Worm (Caenorhabditis elegans) whole organism, L4 larva: ENCODE data around the gene fbxl-3.

Experiments used
- D1046.2 ChIP-seq: fragments of 200-800 bp; sonication (Bioruptor generic); IDR thresholded peaks from 2 replicates; pipeline ENCODE4 v1.3.6; 2022; ENCODE audit warnings: missing genetic modification characterization, missing compliant biosample characterization
- ZK546.5 ChIP-seq, 2 experiments: sonication (generic microtip); optimal IDR thresholded peaks; 2 replicates each; lab custom pipeline; 2017; ENCODE audit warnings: missing biosample characterization in 2 of 2, missing genetic modification characterization in 2 of 2
- aha-1 ChIP-seq: fragments of 150-350 bp; peaks from one replicate; lab custom pipeline; 2014; ENCODE audit warnings: missing biosample characterization, missing genetic modification characterization
- ama-1 ChIP-seq: fragments of 150-350 bp; optimal IDR thresholded peaks from 2 replicates; lab custom pipeline; 2014; ENCODE audit warnings: inconsistent platforms, mixed read lengths
- attf-4 ChIP-seq: sonication (generic microtip); optimal IDR thresholded peaks from 3 replicates; lab custom pipeline; 2017; ENCODE audit warnings: missing biosample characterization, missing genetic modification characterization
- ceh-44 ChIP-seq: fragments of 200-800 bp; sonication (Bioruptor generic); IDR thresholded peaks from 2 replicates; pipeline ENCODE4 v1.3.6; 2022; ENCODE audit warnings: missing genetic modification reagents, missing genetic modification characterization, missing compliant biosample characterization
- ceh-62 ChIP-seq: sonication (generic microtip); optimal IDR thresholded peaks from 2 replicates; lab custom pipeline; 2017; ENCODE audit warnings: missing biosample characterization, missing genetic modification characterization
- ces-1 ChIP-seq: fragments of 150-350 bp; sonication (generic microtip); optimal IDR thresholded peaks from 4 replicates; lab custom pipeline; 2014; ENCODE audit warnings: missing biosample characterization, missing genetic modification reagents, missing genetic modification characterization
- daf-19 ChIP-seq: fragments of 200-800 bp; sonication (Bioruptor generic); conservative IDR thresholded peaks from 2 replicates; pipeline ENCODE4 v1.3.6; 2022; ENCODE audit warnings: missing genetic modification characterization, missing compliant biosample characterization
- daf-8 ChIP-seq: fragments of 200-800 bp; sonication (Bioruptor generic); IDR thresholded peaks from 2 replicates; pipeline ENCODE4 v1.3.6; 2022; ENCODE audit warnings: missing genetic modification characterization, missing compliant biosample characterization
- duxl-1 ChIP-seq: sonication (generic microtip); optimal IDR thresholded peaks from 2 replicates; lab custom pipeline; 2016; ENCODE audit warnings: mild to moderate bottlenecking, missing genetic modification characterization, moderate library complexity, missing compliant biosample characterization; ENCODE audit not compliant: poor library complexity
- egl-43 ChIP-seq: fragments of 200-800 bp; sonication (Bioruptor generic); IDR thresholded peaks from 2 replicates; pipeline ENCODE4 v1.3.6; 2022; ENCODE audit warnings: missing genetic modification reagents, missing genetic modification characterization, missing compliant biosample characterization
- fos-1 ChIP-seq: fragments of 150-350 bp; optimal IDR thresholded peaks from 2 replicates; lab custom pipeline; 2014; ENCODE audit warnings: missing biosample characterization, missing genetic modification characterization
- hif-1 ChIP-seq, 2 experiments: sonication (generic microtip); optimal IDR thresholded peaks; 2 replicates each; lab custom pipeline; 2016 to 2017; ENCODE audit warnings: missing compliant biosample characterization in 2 of 2, missing genetic modification characterization in 2 of 2, missing genetic modification reagents in 2 of 2, missing genotype in 2 of 2, mild to moderate bottlenecking in 1 of 2
- lin-15B ChIP-seq: fragments of 150-350 bp; sonication (generic microtip); optimal IDR thresholded peaks from 3 replicates; lab custom pipeline; 2014; ENCODE audit warnings: missing biosample characterization, missing genetic modification characterization
- mdl-1 ChIP-seq, 2 experiments: fragments of 150-350 bp in 1 of 2; sonication (generic microtip) in 1 of 2; optimal IDR thresholded peaks; 2 replicates each; lab custom pipeline; 2014 to 2017; ENCODE audit warnings: missing biosample characterization in 2 of 2, missing genetic modification characterization in 2 of 2
- mdt-29 ChIP-seq: fragments of 200-800 bp; sonication (Bioruptor generic); IDR thresholded peaks from 2 replicates; pipeline ENCODE4 v1.3.6; 2022; ENCODE audit warnings: missing genetic modification reagents, missing genetic modification characterization, missing compliant biosample characterization
- mxl-3 ChIP-seq: fragments of 200-800 bp; sonication (Bioruptor generic); optimal IDR thresholded peaks from 2 replicates; lab custom pipeline; 2018; ENCODE audit warnings: mild to moderate bottlenecking, missing genetic modification characterization, missing compliant biosample characterization
- nhr-102 ChIP-seq: sonication (generic microtip); optimal IDR thresholded peaks from 2 replicates; lab custom pipeline; 2016; ENCODE audit warnings: mild to moderate bottlenecking, missing genetic modification characterization, moderate library complexity, missing compliant biosample characterization
- nhr-28 ChIP-seq: fragments of 150-350 bp; optimal IDR thresholded peaks from 2 replicates; lab custom pipeline; 2014; ENCODE audit warnings: missing biosample characterization, missing genetic modification characterization
- nhr-6 ChIP-seq: fragments of 150-350 bp; optimal IDR thresholded peaks from 2 replicates; lab custom pipeline; 2014; ENCODE audit warnings: missing biosample characterization, missing genetic modification characterization
- nhr-76 ChIP-seq: fragments of 150-350 bp; optimal IDR thresholded peaks from 2 replicates; lab custom pipeline; 2014; ENCODE audit warnings: missing biosample characterization, missing genetic modification characterization
- rbr-2 ChIP-seq: sonication (generic microtip); optimal IDR thresholded peaks from 2 replicates; lab custom pipeline; 2016; ENCODE audit warnings: missing genotype, missing genetic modification characterization, missing compliant biosample characterization
- sdz-12 ChIP-seq: fragments of 200-800 bp; sonication (Bioruptor generic); optimal IDR thresholded peaks from 2 replicates; lab custom pipeline; 2018; ENCODE audit warnings: mild to moderate bottlenecking, missing genetic modification characterization, missing compliant biosample characterization
- set-16 ChIP-seq: fragments of 200-800 bp; sonication (Bioruptor generic); IDR thresholded peaks from 2 replicates; pipeline ENCODE4 v1.3.6; 2022; ENCODE audit warnings: missing genetic modification reagents, missing genetic modification characterization, missing compliant biosample characterization
- snpc-1.2 ChIP-seq: fragments of 200-800 bp; sonication (Bioruptor generic); IDR thresholded peaks from 2 replicates; pipeline ENCODE4 v1.3.6; 2022; ENCODE audit warnings: missing genetic modification reagents, missing genetic modification characterization, missing compliant biosample characterization
- snpc-4 ChIP-seq: fragments of 150-350 bp; optimal IDR thresholded peaks from 2 replicates; lab custom pipeline; 2014; ENCODE audit warnings: missing biosample characterization, missing genetic modification characterization
- spr-1 ChIP-seq: sonication (generic microtip); optimal IDR thresholded peaks from 2 replicates; lab custom pipeline; 2016; ENCODE audit warnings: mild to moderate bottlenecking, missing genetic modification characterization, missing compliant biosample characterization
- tra-1 ChIP-seq: fragments of 200-800 bp; sonication (Bioruptor generic); IDR thresholded peaks from 2 replicates; pipeline ENCODE4 v1.3.6; 2022; ENCODE audit warnings: missing genetic modification reagents, missing genetic modification characterization, missing compliant biosample characterization
- unc-39 ChIP-seq: sonication (generic microtip); optimal IDR thresholded peaks from 2 replicates; lab custom pipeline; 2017; ENCODE audit warnings: missing biosample characterization, missing genetic modification characterization
- unc-62 ChIP-seq, 3 experiments: fragments of 150-350 bp in 1 of 3; sonication (generic microtip); optimal IDR thresholded peaks in 2 of 3; peaks in 1 of 3; 1 replicate in 1 of 3; 2 replicates in 2 of 3; lab custom pipeline; 2014 to 2017; ENCODE audit warnings: missing biosample characterization in 3 of 3, missing genetic modification characterization in 3 of 3, missing genetic modification reagents in 3 of 3, missing genotype in 1 of 3
- vab-7 ChIP-seq: fragments of 200-800 bp; sonication (Bioruptor generic); IDR thresholded peaks from 2 replicates; pipeline ENCODE4 v1.3.6; 2022; ENCODE audit warnings: missing genetic modification reagents, missing genetic modification characterization, missing compliant biosample characterization
- ztf-11 ChIP-seq: fragments of 150-350 bp; optimal IDR thresholded peaks from 2 replicates; lab custom pipeline; 2014; ENCODE audit warnings: missing biosample characterization, missing genetic modification characterization
- ztf-7 ChIP-seq: fragments of 150-350 bp; optimal IDR thresholded peaks from 2 replicates; lab custom pipeline; 2014; ENCODE audit warnings: missing biosample characterization, missing genetic modification characterization

The fbxl-3 gene

DNA sequence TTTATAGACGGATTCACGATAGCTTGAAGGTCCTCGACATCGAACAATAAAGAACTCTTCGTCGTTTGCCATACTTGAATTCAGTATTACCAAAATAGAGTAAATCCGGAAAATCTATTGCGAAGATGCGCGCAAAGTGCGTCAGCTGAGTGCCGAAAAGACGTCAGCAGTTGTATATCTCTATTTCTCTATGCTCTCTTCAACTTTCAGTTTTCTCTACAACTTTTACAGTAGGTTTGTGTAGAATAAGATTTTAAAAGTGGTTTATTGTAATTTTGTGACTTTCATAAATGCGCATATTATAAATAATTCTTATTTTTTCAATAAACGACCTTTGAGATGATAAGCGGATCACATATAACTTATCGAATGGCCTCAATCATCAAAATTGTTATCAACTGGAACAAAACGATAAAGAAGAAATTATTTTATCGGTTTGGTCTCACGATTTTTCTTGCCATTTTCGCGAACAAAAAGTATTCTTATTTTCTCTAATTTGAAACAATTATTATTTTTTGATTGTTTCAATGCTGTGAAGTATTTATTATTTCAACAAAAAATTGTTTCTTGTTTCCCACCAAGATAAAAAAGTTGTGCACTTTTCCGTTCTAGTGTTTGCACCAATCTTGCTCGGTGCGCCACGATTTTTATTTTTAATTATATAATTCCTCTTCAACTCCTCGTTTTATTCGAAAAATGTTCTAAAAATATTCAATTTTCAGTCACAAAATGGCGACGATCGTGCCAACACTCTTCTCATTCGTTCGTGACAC, 25.2 kb downstream of the fbxl-3 start, which contains the start of the genes agt-2 and F09E5.3 (continued):
- no peak for TF ChIP-seq lin-15B (tag; lab: Kevin White, UChicago)
- TF ChIP-seq attf-4 (tag; lab: Kevin White, UChicago): no peak
- peak; percentile 86 for TF ChIP-seq aha-1 (tag; lab: Kevin White, UChicago)
- TF ChIP-seq egl-43 (GFP tag; lab: Robert Waterston, UW): no peak
- peak; percentile 62 for TF ChIP-seq mxl-3 (GFP tag; lab: Kevin White, UChicago)
- TF ChIP-seq nhr-76 (tag; lab: Kevin White, UChicago): no peak
- TF ChIP-seq mdl-1 (tag; optimal IDR thresholded peaks at IDR 0.05; lab: Kevin White, UChicago): peak in 1 of 2 experiments; percentile 42
- TF ChIP-seq ztf-7 (tag; lab: Kevin White, UChicago): peak; percentile 47
- TF ChIP-seq set-16 (GFP tag; lab: Robert Waterston, UW): no peak
- no peak for TF ChIP-seq snpc-1.2 (GFP tag; lab: Robert Waterston, UW)
- TF ChIP-seq nhr-6 (tag; lab: Kevin White, UChicago): peak; percentile 58
- no peak for TF ChIP-seq vab-7 (GFP tag; lab: Robert Waterston, UW)
- peak in 1 of 2 experiments; percentile 58 for TF ChIP-seq hif-1 (tag; optimal IDR thresholded peaks at IDR 0.05; lab: Kevin White, UChicago)
- peak; percentile 32 for TF ChIP-seq ces-1 (GFP tag; lab: Kevin White, UChicago)

DNA sequence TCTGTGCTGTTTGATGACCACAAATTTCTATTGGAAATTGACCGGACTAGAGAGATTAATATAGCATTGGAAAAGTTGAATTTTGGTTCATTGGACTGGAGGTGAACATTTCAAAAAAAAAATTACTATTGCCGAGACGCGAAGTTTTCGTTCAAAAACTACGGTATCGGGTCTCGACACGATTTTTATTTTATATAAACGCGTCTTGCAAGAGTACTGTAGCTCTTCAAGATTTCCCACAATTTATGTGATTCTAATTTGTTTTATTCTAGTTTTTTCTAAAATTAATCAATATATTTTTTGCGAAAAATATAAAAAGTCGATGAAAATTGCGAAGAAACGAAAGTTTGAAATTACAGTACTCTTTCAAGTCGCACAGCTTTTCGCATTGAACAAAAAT, 28.1 kb downstream of the fbxl-3 start, which contains the start of gene F09E5.12:
Gene F09E5.12, minus strand, starts transcription at position 101 of the 400 bp plus-strand sequence.
- TF ChIP-seq ceh-44 (GFP tag; lab: Robert Waterston, UW) (no peak), nhr-6 (tag; lab: Kevin White, UChicago) (no peak), aha-1 (tag; lab: Kevin White, UChicago) (peak; percentile 3), daf-19 (no peak)

DNA sequence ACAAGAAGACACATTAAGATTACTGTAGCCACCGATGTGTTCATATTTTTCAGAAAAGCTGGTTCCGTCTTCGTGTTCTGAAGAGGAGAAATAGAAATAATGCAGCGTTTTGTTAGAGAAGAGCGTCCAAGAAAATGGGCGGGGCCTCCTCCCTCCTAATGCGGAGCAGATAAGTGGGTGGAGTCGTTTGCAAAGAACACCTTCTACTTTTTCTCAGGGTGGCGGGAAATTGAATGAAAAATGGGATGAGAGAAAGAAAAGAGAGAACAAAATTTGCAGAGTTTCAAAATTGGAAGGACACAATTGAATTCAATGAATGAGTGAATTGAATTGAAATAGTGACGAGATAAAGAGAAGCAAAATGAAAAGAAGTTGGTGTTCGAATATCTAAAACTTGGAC, 33.1 kb downstream of the fbxl-3 start, which contains the start of gene F09E5.16:
Gene F09E5.16, minus strand, starts transcription at position 101 of the 400 bp plus-strand sequence.
- TF ChIP-seq ztf-11 (tag; lab: Kevin White, UChicago) (no peak), spr-1 (no peak), ZK546.5 (tag; optimal IDR thresholded peaks at IDR 0.05; lab: Kevin White, UChicago) (no peak), mdt-29 (GFP tag; lab: Robert Waterston, UW) (no peak), daf-8 (no peak), tra-1 (GFP tag; lab: Robert Waterston, UW) (no peak)

DNA sequence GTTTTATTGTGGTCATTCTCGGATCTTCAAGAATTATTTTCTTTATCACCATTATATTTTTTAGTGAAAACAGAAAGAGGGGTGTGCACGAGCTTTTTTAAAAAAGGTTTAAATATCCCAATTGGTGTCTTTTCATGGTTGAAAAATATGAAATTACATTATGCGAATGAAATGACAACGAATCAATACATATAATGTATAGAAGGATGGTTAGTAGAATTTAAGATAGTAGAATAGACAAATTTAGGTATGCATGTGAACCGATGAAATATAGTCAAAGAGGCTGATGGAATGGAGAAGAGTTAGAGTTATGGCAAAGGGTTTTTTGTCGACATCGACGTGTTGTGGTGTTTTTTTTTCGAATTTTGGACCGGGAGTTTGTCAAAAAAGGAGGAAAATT, 34.2 kb downstream of the fbxl-3 start:
- TF ChIP-seq nhr-28 (tag; lab: Kevin White, UChicago) (no peak), aha-1 (tag; lab: Kevin White, UChicago) (peak; percentile 22), unc-62 (GFP tag; optimal IDR thresholded peaks at IDR 0.05 in 1 of 2; lab: Kevin White, UChicago) (peak in 1 of 2 experiments; percentile 90), unc-62 (tag; optimal IDR thresholded peaks at IDR 0.05; lab: Kevin White, UChicago) (no peak), rbr-2 (tag; lab: Kevin White, UChicago) (no peak), snpc-4 (no peak)

DNA sequence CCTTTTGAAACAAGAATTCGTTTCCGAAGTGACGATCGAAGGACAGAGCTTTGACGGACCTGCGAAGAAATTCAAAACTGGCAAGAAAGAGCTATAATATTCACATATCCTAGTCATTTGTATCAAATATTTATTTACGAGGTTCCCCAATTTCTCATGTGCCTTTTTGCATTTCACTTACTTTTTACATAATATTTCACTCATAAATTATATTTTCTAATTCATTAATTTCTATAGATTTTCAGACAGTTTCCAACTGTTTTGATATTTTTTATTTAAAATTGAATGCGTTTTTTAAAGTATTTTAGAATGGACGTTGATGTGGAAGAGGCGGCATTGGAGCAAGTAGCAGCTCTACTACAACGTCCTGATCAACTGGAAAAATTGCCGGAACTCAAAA, 39.5 kb downstream of the fbxl-3 start, which contains the start of gene sec-6:
Gene sec-6, plus strand, starts transcription at position 301 of the 400 bp plus-strand sequence.
- TF ChIP-seq fos-1 (tag; lab: Kevin White, UChicago) (no peak), ama-1 (lab: Kevin White, UChicago) (no peak), sdz-12 (GFP tag; lab: Kevin White, UChicago) (no peak), D1046.2 (GFP tag; lab: Robert Waterston, UW) (no peak), duxl-1 (tag; lab: Kevin White, UChicago) (no peak), nhr-102 (tag; lab: Kevin White, UChicago) (no peak), nhr-76 (tag; lab: Kevin White, UChicago) (no peak), unc-39 (tag; lab: Kevin White, UChicago) (no peak), ceh-62 (tag; lab: Kevin White, UChicago) (no peak)
